Worm (Caenorhabditis elegans) whole organism, L4 larva: ENCODE results near the gene npr-31.
A peak's percentile ranks its signal among the peaks of the same experiment; 100 is the strongest.

ENCODE experiments used
- D1046.2 ChIP-seq: fragments of 200-800 bp; sonication (Bioruptor generic); IDR thresholded peaks from 2 replicates; pipeline ENCODE4 v1.3.6; 2022; ENCODE audit warnings: missing genetic modification characterization, missing compliant biosample characterization
- F49E8.2 ChIP-seq: sonication (generic microtip); optimal IDR thresholded peaks from 2 replicates; lab custom pipeline; 2016; ENCODE audit warnings: missing compliant biosample characterization, mild to moderate bottlenecking, missing genetic modification characterization, borderline replicate concordance
- R02D3.7 ChIP-seq: fragments of 150-350 bp; sonication (generic microtip); optimal IDR thresholded peaks from 3 replicates; lab custom pipeline; 2014; ENCODE audit warnings: missing biosample characterization, missing genetic modification characterization
- T20F7.1 ChIP-seq: fragments of 200-800 bp; sonication (Bioruptor generic); optimal IDR thresholded peaks from 2 replicates; lab custom pipeline; 2018; ENCODE audit warnings: mild to moderate bottlenecking, missing genetic modification characterization, missing compliant biosample characterization
- T26A8.4 ChIP-seq: fragments of 200-800 bp; sonication (Bioruptor generic); IDR thresholded peaks from 2 replicates; pipeline ENCODE4 v1.3.6; 2022; ENCODE audit warnings: missing genetic modification characterization, missing compliant biosample characterization
- Y105C5A.15 ChIP-seq: fragments of 200-800 bp; sonication (Bioruptor generic); IDR thresholded peaks from 2 replicates; pipeline ENCODE4 v1.3.6; 2022; ENCODE audit warnings: missing genetic modification characterization, missing compliant biosample characterization
- Y75B8A.6 ChIP-seq: fragments of 200-800 bp; sonication (Bioruptor generic); IDR thresholded peaks from 2 replicates; pipeline ENCODE4 v1.3.6; 2022; ENCODE audit warnings: missing genetic modification reagents, missing genetic modification characterization, missing compliant biosample characterization
- ZK337.2 ChIP-seq: fragments of 200-800 bp; sonication (Bioruptor generic); IDR thresholded peaks from 2 replicates; pipeline ENCODE4 v1.3.6; 2022; ENCODE audit warnings: missing genetic modification reagents, missing genetic modification characterization, missing compliant biosample characterization
- ama-1 ChIP-seq: fragments of 150-350 bp; optimal IDR thresholded peaks from 2 replicates; lab custom pipeline; 2014; ENCODE audit warnings: inconsistent platforms, mixed read lengths
- attf-4 ChIP-seq: sonication (generic microtip); optimal IDR thresholded peaks from 3 replicates; lab custom pipeline; 2017; ENCODE audit warnings: missing biosample characterization, missing genetic modification characterization
- ceh-20 ChIP-seq: fragments of 200-800 bp; sonication (Bioruptor generic); IDR thresholded peaks from 2 replicates; pipeline ENCODE4 v1.3.6; 2022; ENCODE audit warnings: missing genetic modification reagents, missing genetic modification characterization, missing compliant biosample characterization
- ceh-32 ChIP-seq: sonication (generic microtip); optimal IDR thresholded peaks from 2 replicates; lab custom pipeline; 2016; ENCODE audit warnings: mild to moderate bottlenecking, missing genetic modification characterization, missing compliant biosample characterization; ENCODE audit not compliant: poor library complexity
- ceh-82 ChIP-seq: sonication (generic microtip); optimal IDR thresholded peaks from 2 replicates; lab custom pipeline; 2017; ENCODE audit warnings: missing biosample characterization, missing genetic modification characterization
- ces-1 ChIP-seq: fragments of 150-350 bp; sonication (generic microtip); optimal IDR thresholded peaks from 4 replicates; lab custom pipeline; 2014; ENCODE audit warnings: missing biosample characterization, missing genetic modification reagents, missing genetic modification characterization
- ctbp-1 ChIP-seq: fragments of 200-800 bp; sonication (Bioruptor generic); IDR thresholded peaks from 2 replicates; pipeline ENCODE4 v1.3.6; 2022; ENCODE audit warnings: missing genetic modification reagents, missing genetic modification characterization, missing compliant biosample characterization
- daf-19 ChIP-seq: fragments of 200-800 bp; sonication (Bioruptor generic); conservative IDR thresholded peaks from 2 replicates; pipeline ENCODE4 v1.3.6; 2022; ENCODE audit warnings: missing genetic modification characterization, missing compliant biosample characterization
- dmd-6 ChIP-seq: fragments of 200-800 bp; sonication (Bioruptor generic); IDR thresholded peaks from 2 replicates; pipeline ENCODE4 v1.3.6; 2022; ENCODE audit warnings: missing genetic modification reagents, missing genetic modification characterization, missing compliant biosample characterization
- dmd-8 ChIP-seq: fragments of 200-800 bp; sonication (Bioruptor generic); IDR thresholded peaks from 2 replicates; pipeline ENCODE4 v1.3.6; 2022; ENCODE audit warnings: missing genetic modification characterization, missing compliant biosample characterization
- dpl-1 ChIP-seq: fragments of 150-350 bp; optimal IDR thresholded peaks from 2 replicates; lab custom pipeline; 2014; ENCODE audit warnings: missing biosample characterization, missing genetic modification reagents, missing genetic modification characterization
- fkh-10 ChIP-seq: fragments of 150-350 bp; optimal IDR thresholded peaks from 2 replicates; lab custom pipeline; 2014; ENCODE audit warnings: missing biosample characterization, missing genetic modification reagents, missing genetic modification characterization
- hif-1 ChIP-seq, 2 experiments: sonication (generic microtip); optimal IDR thresholded peaks; 2 replicates each; lab custom pipeline; 2016 to 2017; ENCODE audit warnings: missing compliant biosample characterization in 2 of 2, missing genetic modification characterization in 2 of 2, missing genetic modification reagents in 2 of 2, missing genotype in 2 of 2, mild to moderate bottlenecking in 1 of 2
- hlh-11 ChIP-seq: fragments of 200-800 bp; sonication (Bioruptor generic); optimal IDR thresholded peaks from 2 replicates; lab custom pipeline; 2018; ENCODE audit warnings: mild to moderate bottlenecking, missing genetic modification characterization, missing compliant biosample characterization
- hmg-1.1 ChIP-seq: fragments of 200-800 bp; sonication (Bioruptor generic); IDR thresholded peaks from 2 replicates; pipeline ENCODE4 v1.3.6; 2022; ENCODE audit warnings: missing genetic modification reagents, missing genetic modification characterization, missing compliant biosample characterization
- lim-7 ChIP-seq: fragments of 200-800 bp; sonication (Bioruptor generic); IDR thresholded peaks from 2 replicates; pipeline ENCODE4 v1.3.6; 2022; ENCODE audit warnings: missing genetic modification characterization, missing compliant biosample characterization
- lin-1 ChIP-seq: fragments of 200-800 bp; sonication (Bioruptor generic); IDR thresholded peaks from 2 replicates; pipeline ENCODE4 v1.3.6; 2022; ENCODE audit warnings: missing genetic modification reagents, missing genetic modification characterization, missing compliant biosample characterization
- lin-13 ChIP-seq: fragments of 150-350 bp; optimal IDR thresholded peaks from 2 replicates; lab custom pipeline; 2014; ENCODE audit warnings: missing biosample characterization, missing genetic modification reagents, missing genetic modification characterization
- lin-38 ChIP-seq: fragments of 200-800 bp; sonication (Bioruptor generic); IDR thresholded peaks from 2 replicates; pipeline ENCODE4 v1.3.6; 2022; ENCODE audit warnings: missing genetic modification reagents, missing genetic modification characterization, missing compliant biosample characterization
- lin-39 ChIP-seq: fragments of 150-350 bp; optimal IDR thresholded peaks from 2 replicates; lab custom pipeline; 2014; ENCODE audit warnings: missing biosample characterization, missing genetic modification reagents, missing genetic modification characterization
- lsy-2 ChIP-seq, 2 experiments: fragments of 150-350 bp in 1 of 2; sonication (generic microtip) in 1 of 2; optimal IDR thresholded peaks; 2 replicates each; lab custom pipeline; 2014 to 2017; ENCODE audit warnings: missing biosample characterization in 2 of 2, missing genetic modification characterization in 2 of 2
- madf-5 ChIP-seq, 2 experiments: fragments of 200-800 bp; sonication (Bioruptor generic); IDR thresholded peaks; 2 replicates each; pipeline ENCODE4 v1.3.6; 2022; ENCODE audit warnings: missing compliant biosample characterization in 2 of 2, missing genetic modification characterization in 2 of 2
- mep-1 ChIP-seq: fragments of 150-350 bp; sonication (generic microtip); optimal IDR thresholded peaks from 3 replicates; lab custom pipeline; 2014; ENCODE audit warnings: missing biosample characterization, missing genetic modification characterization
- mxl-2 ChIP-seq: fragments of 200-800 bp; sonication (Bioruptor generic); conservative IDR thresholded peaks from 2 replicates; pipeline ENCODE4 v1.3.6; 2022; ENCODE audit warnings: missing genetic modification reagents, missing genetic modification characterization, missing compliant biosample characterization
- nhr-10 ChIP-seq: fragments of 150-350 bp; optimal IDR thresholded peaks from 2 replicates; lab custom pipeline; 2014; ENCODE audit warnings: missing biosample characterization, missing genetic modification characterization
- nhr-11 ChIP-seq: fragments of 150-350 bp; optimal IDR thresholded peaks from 2 replicates; lab custom pipeline; 2014; ENCODE audit warnings: missing biosample characterization, missing genetic modification characterization
- nhr-237 ChIP-seq: sonication (generic microtip); optimal IDR thresholded peaks from 2 replicates; lab custom pipeline; 2017; ENCODE audit warnings: missing biosample characterization, missing genetic modification characterization
- nhr-28 ChIP-seq: fragments of 150-350 bp; optimal IDR thresholded peaks from 2 replicates; lab custom pipeline; 2014; ENCODE audit warnings: missing biosample characterization, missing genetic modification characterization
- nhr-6 ChIP-seq: fragments of 150-350 bp; optimal IDR thresholded peaks from 2 replicates; lab custom pipeline; 2014; ENCODE audit warnings: missing biosample characterization, missing genetic modification characterization
- pqm-1 ChIP-seq: sonication (generic microtip); optimal IDR thresholded peaks from 2 replicates; lab custom pipeline; 2017; ENCODE audit warnings: missing biosample characterization, missing genetic modification characterization
- saeg-2 ChIP-seq: fragments of 200-800 bp; sonication (Bioruptor generic); IDR thresholded peaks from 2 replicates; pipeline ENCODE4 v1.3.6; 2022; ENCODE audit warnings: missing genetic modification reagents, missing genetic modification characterization, missing compliant biosample characterization
- set-16 ChIP-seq: fragments of 200-800 bp; sonication (Bioruptor generic); IDR thresholded peaks from 2 replicates; pipeline ENCODE4 v1.3.6; 2022; ENCODE audit warnings: missing genetic modification reagents, missing genetic modification characterization, missing compliant biosample characterization
- spr-1 ChIP-seq: sonication (generic microtip); optimal IDR thresholded peaks from 2 replicates; lab custom pipeline; 2016; ENCODE audit warnings: mild to moderate bottlenecking, missing genetic modification characterization, missing compliant biosample characterization
- tra-1 ChIP-seq: fragments of 200-800 bp; sonication (Bioruptor generic); IDR thresholded peaks from 2 replicates; pipeline ENCODE4 v1.3.6; 2022; ENCODE audit warnings: missing genetic modification reagents, missing genetic modification characterization, missing compliant biosample characterization
- unc-130 ChIP-seq: sonication (generic microtip); optimal IDR thresholded peaks from 2 replicates; lab custom pipeline; 2016; ENCODE audit warnings: missing genetic modification reagents, missing genetic modification characterization, missing compliant biosample characterization
- unc-62 ChIP-seq, 3 experiments: fragments of 150-350 bp in 1 of 3; sonication (generic microtip); optimal IDR thresholded peaks in 2 of 3; peaks in 1 of 3; 1 replicate in 1 of 3; 2 replicates in 2 of 3; lab custom pipeline; 2014 to 2017; ENCODE audit warnings: missing biosample characterization in 3 of 3, missing genetic modification characterization in 3 of 3, missing genetic modification reagents in 3 of 3, missing genotype in 1 of 3
- zag-1 ChIP-seq: fragments of 150-350 bp; optimal IDR thresholded peaks from 2 replicates; lab custom pipeline; 2014; ENCODE audit warnings: missing biosample characterization, missing genetic modification characterization
- zfp-2 ChIP-seq: sonication (generic microtip); optimal IDR thresholded peaks from 2 replicates; lab custom pipeline; 2016; ENCODE audit warnings: mild to moderate bottlenecking, missing genetic modification characterization, missing compliant biosample characterization
- zfp-3 ChIP-seq: fragments of 200-800 bp; sonication (Bioruptor generic); conservative IDR thresholded peaks from 2 replicates; pipeline ENCODE4 v1.3.6; 2022; ENCODE audit warnings: missing genetic modification reagents, missing genetic modification characterization, missing compliant biosample characterization
- zip-11 ChIP-seq: fragments of 200-800 bp; sonication (Bioruptor generic); IDR thresholded peaks from 2 replicates; pipeline ENCODE4 v1.3.6; 2022; ENCODE audit warnings: missing genetic modification characterization, missing compliant biosample characterization
- ztf-7 ChIP-seq: fragments of 150-350 bp; optimal IDR thresholded peaks from 2 replicates; lab custom pipeline; 2014; ENCODE audit warnings: missing biosample characterization, missing genetic modification characterization

npr-31 gene

DNA sequence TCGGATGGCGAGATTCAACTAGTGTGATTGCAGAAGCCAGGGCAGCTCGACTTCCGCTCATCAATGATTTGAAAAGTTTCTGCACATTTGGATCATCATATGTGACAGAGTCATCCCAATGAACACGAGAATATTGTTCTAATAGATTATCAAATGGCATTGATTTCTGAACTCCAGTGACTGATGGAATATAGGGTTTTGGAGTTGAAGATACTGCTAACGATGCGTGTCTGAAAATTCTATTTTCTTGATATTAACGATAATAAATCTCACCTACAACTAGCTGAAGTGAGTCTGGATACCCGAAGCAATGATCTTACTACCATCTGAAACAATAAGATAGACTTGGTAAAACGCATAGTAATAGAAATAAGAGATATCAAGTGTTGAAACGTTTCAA is 43.6 kb upstream of the npr-31 start, which contains the start of gene mmaa-1:
mmaa-1 (minus strand) TSS at position 328 of the 400 bp plus-strand sequence.
- TF ChIP-seq Y75B8A.6 (GFP tag; lab: Robert Waterston, UW) (no peak), madf-5 (GFP tag; IDR thresholded peaks at IDR 0.05; lab: Robert Waterston, UW) (0 out of 4 replicates have a peak, but pooled peaks of 1 of the 2 experiments have one; percentile 13), lin-38 (GFP tag; lab: Robert Waterston, UW) (peak; percentile 42), mep-1 (tag; lab: Kevin White, UChicago) (no peak), dmd-6 (GFP tag; lab: Robert Waterston, UW) (peak; percentile 44), hif-1 (tag; optimal IDR thresholded peaks at IDR 0.05; lab: Kevin White, UChicago) (peak in 1 of 2 experiments; percentile 1), nhr-237 (tag; lab: Kevin White, UChicago) (no peak), F49E8.2 (tag; lab: Kevin White, UChicago) (no peak), zfp-3 (peak; percentile 85; the same call in 1 of the 2 replicates), T26A8.4 (GFP tag; lab: Robert Waterston, UW) (peak; percentile 54; the same call in 1 of the 2 replicates), T20F7.1 (peak; percentile 59), saeg-2 (0 out of 2 replicates have a peak, but pooled peaks have one; percentile 66), ama-1 (lab: Kevin White, UChicago) (peak; percentile 70), nhr-6 (tag; lab: Kevin White, UChicago) (no peak)
- TF ChIP-seq, all 104 proteins: peak for 9

DNA sequence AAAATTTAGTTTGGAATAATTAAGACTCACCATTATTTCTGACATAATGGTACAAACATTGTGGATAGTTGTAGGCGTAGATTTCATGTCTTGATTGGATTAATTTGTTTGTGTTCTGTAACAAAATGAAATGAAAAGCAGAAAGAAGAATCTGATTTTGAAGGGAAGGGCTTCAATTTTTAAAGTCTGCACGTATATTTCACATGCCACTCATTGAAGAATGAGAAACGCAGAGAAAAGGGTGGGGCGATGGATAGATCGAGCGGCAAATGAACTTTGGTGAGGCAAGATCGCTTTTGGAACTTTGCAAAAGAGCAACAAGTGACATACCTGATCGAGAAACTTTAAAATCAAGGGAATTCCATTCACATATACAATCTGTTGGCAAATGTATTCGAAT is 42.1 kb upstream of the npr-31 start:
- TF ChIP-seq ztf-7 (tag; lab: Kevin White, UChicago) (no peak), lsy-2 (tag; optimal IDR thresholded peaks at IDR 0.05; lab: Kevin White, UChicago) (peak in 1 of 2 experiments; percentile 47), zag-1 (tag; lab: Kevin White, UChicago) (no peak), nhr-11 (tag; lab: Kevin White, UChicago) (no peak), spr-1 (tag; lab: Kevin White, UChicago) (no peak), tra-1 (GFP tag; lab: Robert Waterston, UW) (no peak), ceh-82 (no peak), D1046.2 (GFP tag; lab: Robert Waterston, UW) (no peak), zip-11 (GFP tag; lab: Robert Waterston, UW) (no peak), hmg-1.1 (GFP tag; lab: Robert Waterston, UW) (peak; percentile 14; the same call in 1 of the 2 replicates), fkh-10 (GFP tag; lab: Kevin White, UChicago) (no peak), R02D3.7 (tag; lab: Kevin White, UChicago) (no peak), hif-1 (tag; optimal IDR thresholded peaks at IDR 0.05; lab: Kevin White, UChicago) (peak in 1 of 2 experiments; percentile 99), mxl-2 (GFP tag; lab: Robert Waterston, UW) (no peak), ctbp-1 (GFP tag; lab: Robert Waterston, UW) (no peak), unc-130 (GFP tag; lab: Kevin White, UChicago) (no peak), unc-62 (GFP tag; optimal IDR thresholded peaks at IDR 0.05 in 1 of 2; lab: Kevin White, UChicago) (no peak), unc-62 (tag; optimal IDR thresholded peaks at IDR 0.05; lab: Kevin White, UChicago) (no peak), Y75B8A.6 (GFP tag; lab: Robert Waterston, UW) (no peak), zfp-2 (tag; lab: Kevin White, UChicago) (no peak), pqm-1 (no peak), ceh-32 (no peak), attf-4 (tag; lab: Kevin White, UChicago) (no peak), set-16 (GFP tag; lab: Robert Waterston, UW) (no peak), daf-19 (GFP tag; lab: Robert Waterston, UW) (no peak), Y105C5A.15 (GFP tag; lab: Robert Waterston, UW) (no peak), T20F7.1 (no peak), nhr-28 (peak; percentile 25), lim-7 (GFP tag; lab: Robert Waterston, UW) (no peak), dmd-6 (GFP tag; lab: Robert Waterston, UW) (peak; percentile 41), ama-1 (lab: Kevin White, UChicago) (no peak), lin-39 (tag; lab: Kevin White, UChicago) (no peak), dmd-8 (GFP tag; lab: Robert Waterston, UW) (no peak), ZK337.2 (GFP tag; lab: Robert Waterston, UW) (no peak), ces-1 (GFP tag; lab: Kevin White, UChicago) (no peak), lin-1 (GFP tag; lab: Robert Waterston, UW) (no peak), lin-13 (GFP tag; lab: Kevin White, UChicago) (no peak), dpl-1 (GFP tag; lab: Kevin White, UChicago) (no peak), T26A8.4 (GFP tag; lab: Robert Waterston, UW) (no peak), ceh-20 (GFP tag; lab: Robert Waterston, UW) (no peak), hlh-11 (tag; lab: Kevin White, UChicago) (peak; percentile 16), mep-1 (tag; lab: Kevin White, UChicago) (no peak), nhr-10 (tag; lab: Kevin White, UChicago) (no peak)
